Worm (Caenorhabditis elegans) whole organism, late embryonic: Measurements from ENCODE around the gene srd-39.

Experiments used
- F13H6.1 ChIP-seq: sonication (generic microtip); optimal IDR thresholded peaks from 2 replicates; lab custom pipeline; 2016; ENCODE audit warnings: missing genetic modification characterization, missing compliant biosample characterization
- K09A11.1 ChIP-seq: sonication (generic microtip); optimal IDR thresholded peaks from 2 replicates; lab custom pipeline; 2017; ENCODE audit warnings: antibody characterized with exemption, mild to moderate bottlenecking, missing genetic modification characterization, missing compliant biosample characterization; ENCODE audit not compliant: insufficient read depth
- ama-1 ChIP-seq: fragments of 150-350 bp; optimal IDR thresholded peaks from 2 replicates; lab custom pipeline; 2014
- ceh-19 ChIP-seq: fragments of 200-800 bp; sonication (Bioruptor generic); optimal IDR thresholded peaks from 2 replicates; lab custom pipeline; 2018; ENCODE audit warnings: mild to moderate bottlenecking, missing genetic modification characterization, missing compliant biosample characterization
- ceh-22 ChIP-seq: sonication (generic microtip); optimal IDR thresholded peaks from 2 replicates; lab custom pipeline; 2017; ENCODE audit warnings: missing biosample characterization, missing genetic modification characterization
- ceh-31 ChIP-seq: sonication (generic microtip); optimal IDR thresholded peaks from 2 replicates; lab custom pipeline; 2016; ENCODE audit warnings: missing genetic modification characterization, missing compliant biosample characterization
- dmd-4 ChIP-seq: sonication (generic microtip); optimal IDR thresholded peaks from 2 replicates; lab custom pipeline; 2016; ENCODE audit warnings: borderline replicate concordance, missing genetic modification characterization, missing compliant biosample characterization
- fkh-10 ChIP-seq: fragments of 150-350 bp; optimal IDR thresholded peaks from 2 replicates; lab custom pipeline; 2014; ENCODE audit warnings: missing biosample characterization, missing genetic modification reagents, missing genetic modification characterization
- fkh-6 ChIP-seq: sonication (generic microtip); optimal IDR thresholded peaks from 2 replicates; lab custom pipeline; 2016; ENCODE audit warnings: missing genetic modification characterization, missing compliant biosample characterization
- hlh-15 ChIP-seq: sonication (generic microtip); optimal IDR thresholded peaks from 2 replicates; lab custom pipeline; 2016; ENCODE audit warnings: missing genetic modification characterization, missing compliant biosample characterization
- nhr-11 ChIP-seq: fragments of 150-350 bp; optimal IDR thresholded peaks from 2 replicates; lab custom pipeline; 2014; ENCODE audit warnings: missing biosample characterization, missing genetic modification characterization
- sox-4 ChIP-seq: sonication (generic microtip); optimal IDR thresholded peaks from 2 replicates; lab custom pipeline; 2017; ENCODE audit warnings: mild to moderate bottlenecking, missing genetic modification characterization, inconsistent platforms, missing compliant biosample characterization
- ztf-16 ChIP-seq: sonication (generic microtip); optimal IDR thresholded peaks from 2 replicates; lab custom pipeline; 2017; ENCODE audit warnings: missing genetic modification characterization, missing compliant biosample characterization

ce11 chrX:13249102-13249501, 51.3 kb downstream of the srd-39 start:
- no peak for TF ChIP-seq ceh-19 (GFP tag; lab: Kevin White, UChicago)
- no peak for TF ChIP-seq ama-1 (lab: Kevin White, UChicago)
- TF ChIP-seq sox-4 (tag; lab: Kevin White, UChicago): no peak
- TF ChIP-seq nhr-11 (tag; lab: Kevin White, UChicago): no peak
- no peak for TF ChIP-seq fkh-6 (tag; lab: Kevin White, UChicago)
- no peak for TF ChIP-seq K09A11.1
- no peak for TF ChIP-seq fkh-10 (GFP tag; lab: Kevin White, UChicago)
- TF ChIP-seq dmd-4: no peak
- no peak for TF ChIP-seq ztf-16 (tag; lab: Kevin White, UChicago)
- no peak for TF ChIP-seq hlh-15 (tag; lab: Kevin White, UChicago)
- TF ChIP-seq ceh-22: no peak
- TF ChIP-seq F13H6.1 (tag; lab: Kevin White, UChicago): no peak
- no peak for TF ChIP-seq ceh-31 (tag; lab: Kevin White, UChicago)
